Fruit fly (Drosophila melanogaster) whole organism, prepupa: ENCODE data around the gene CG34258.

Source experiments
- Blimp-1 ChIP-seq: fragments of 200-800 bp; sonication (Bioruptor generic); optimal IDR thresholded peaks from 3 replicates; lab custom pipeline; 2017; ENCODE audit warnings: missing biosample characterization, missing genetic modification characterization, mild to moderate bottlenecking, moderate library complexity, missing genetic modification reagents
- CG10631 ChIP-seq: fragments of 200-800 bp; sonication (Bioruptor generic); optimal IDR thresholded peaks from 2 replicates; lab custom pipeline; 2016; ENCODE audit warnings: missing biosample characterization, missing genetic modification characterization
- CG10669 ChIP-seq: fragments of 200-800 bp; sonication (Bioruptor generic); optimal IDR thresholded peaks from 3 replicates; lab custom pipeline; 2018; ENCODE audit warnings: missing biosample characterization, mild to moderate bottlenecking, missing genetic modification characterization, moderate library complexity
- CG11294 ChIP-seq: fragments of 200-800 bp; sonication (Bioruptor generic); IDR thresholded peaks from 2 replicates; pipeline ENCODE4 v1.3.6; 2022; ENCODE audit warnings: missing biosample characterization, missing genetic modification characterization
- CG11762 ChIP-seq: fragments of 200-800 bp; sonication (Bioruptor generic); optimal IDR thresholded peaks from 3 replicates; lab custom pipeline; 2016; ENCODE audit warnings: missing biosample characterization, missing genetic modification characterization; ENCODE audit not compliant: insufficient read depth
- CG11902 ChIP-seq: fragments of 200-800 bp; sonication (Bioruptor generic); optimal IDR thresholded peaks from 3 replicates; lab custom pipeline; 2016; ENCODE audit warnings: missing biosample characterization, missing genetic modification characterization
- CG15336 ChIP-seq: fragments of 200-800 bp; sonication (Bioruptor generic); IDR thresholded peaks from 2 replicates; pipeline ENCODE4 v1.3.6; 2022; ENCODE audit warnings: missing biosample characterization, missing genetic modification characterization
- CG16779 ChIP-seq: fragments of 200-800 bp; sonication (Bioruptor generic); optimal IDR thresholded peaks from 3 replicates; lab custom pipeline; 2017; ENCODE audit warnings: missing biosample characterization, mild to moderate bottlenecking, missing genetic modification characterization
- CG3032 ChIP-seq: fragments of 200-800 bp; optimal IDR thresholded peaks from 2 replicates; lab custom pipeline; 2019; ENCODE audit warnings: missing biosample characterization, mild to moderate bottlenecking, missing genetic modification characterization, moderate library complexity
- CG31627 ChIP-seq: fragments of 200-800 bp; sonication (Bioruptor generic); optimal IDR thresholded peaks from 3 replicates; lab custom pipeline; 2016; ENCODE audit warnings: missing biosample characterization, missing genetic modification characterization
- CG3919 ChIP-seq: fragments of 200-800 bp; sonication (Bioruptor generic); optimal IDR thresholded peaks from 3 replicates; lab custom pipeline; 2016; ENCODE audit warnings: missing biosample characterization, missing genetic modification characterization
- CG6163 ChIP-seq: fragments of 200-800 bp; sonication (Bioruptor generic); IDR thresholded peaks from 3 replicates; pipeline ENCODE4 v1.3.6; 2022; ENCODE audit warnings: missing biosample characterization, missing genetic modification characterization
- CG6276 ChIP-seq: fragments of 200-800 bp; sonication (Bioruptor generic); optimal IDR thresholded peaks from 2 replicates; lab custom pipeline; 2017; ENCODE audit warnings: missing biosample characterization, mild to moderate bottlenecking, missing genetic modification characterization
- CG6792 ChIP-seq: fragments of 200-800 bp; sonication (Bioruptor generic); optimal IDR thresholded peaks from 3 replicates; lab custom pipeline; 2016; ENCODE audit warnings: missing biosample characterization, missing genetic modification characterization
- CG6808 ChIP-seq: fragments of 200-800 bp; sonication (Bioruptor generic); optimal IDR thresholded peaks from 3 replicates; lab custom pipeline; 2017; ENCODE audit warnings: missing biosample characterization, missing genetic modification characterization, mild to moderate bottlenecking, moderate library complexity, missing genetic modification reagents
- CG6854 ChIP-seq: fragments of 200-800 bp; sonication (Bioruptor generic); optimal IDR thresholded peaks from 2 replicates; lab custom pipeline; 2017; ENCODE audit warnings: missing biosample characterization, mild to moderate bottlenecking, missing genetic modification characterization
- CG7368 ChIP-seq: fragments of 200-800 bp; sonication (Bioruptor generic); optimal IDR thresholded peaks from 3 replicates; lab custom pipeline; 2016; ENCODE audit warnings: missing biosample characterization, missing genetic modification characterization
- CG8119 ChIP-seq: fragments of 200-800 bp; sonication (Bioruptor generic); IDR thresholded peaks from 3 replicates; pipeline ENCODE4 v1.3.6; 2022; ENCODE audit warnings: missing biosample characterization, missing genetic modification characterization
- CG9139 ChIP-seq: fragments of 200-800 bp; sonication (Bioruptor generic); optimal IDR thresholded peaks from 3 replicates; lab custom pipeline; 2017; ENCODE audit warnings: missing biosample characterization, mild to moderate bottlenecking, missing genetic modification characterization
- Eip75B ChIP-seq: fragments of 200-800 bp; sonication (Bioruptor generic); optimal IDR thresholded peaks from 3 replicates; lab custom pipeline; 2016; ENCODE audit warnings: missing biosample characterization, missing genetic modification characterization
- Eip78C ChIP-seq: fragments of 200-800 bp; sonication (Bioruptor generic); peaks from one replicate; lab custom pipeline; 2016; ENCODE audit warnings: missing biosample characterization, missing genetic modification characterization
- Eip93F ChIP-seq: fragments of 200-800 bp; sonication (Bioruptor generic); optimal IDR thresholded peaks from 2 replicates; lab custom pipeline; 2016; ENCODE audit warnings: missing biosample characterization, mild to moderate bottlenecking, missing genetic modification characterization
- Ets21C ChIP-seq: fragments of 200-800 bp; sonication (Bioruptor generic); optimal IDR thresholded peaks from 3 replicates; lab custom pipeline; 2016; ENCODE audit warnings: missing biosample characterization, missing genetic modification characterization
- Gug ChIP-seq: fragments of 200-800 bp; sonication (Bioruptor generic); IDR thresholded peaks from 2 replicates; pipeline ENCODE4 v1.3.6; 2022; ENCODE audit warnings: missing biosample characterization, missing genetic modification characterization
- Hr38 ChIP-seq: sonication (Bioruptor generic); optimal IDR thresholded peaks from 2 replicates; lab custom pipeline; 2016; ENCODE audit warnings: missing biosample characterization, missing genetic modification characterization
- Hr39 ChIP-seq: fragments of 200-800 bp; sonication (Bioruptor generic); optimal IDR thresholded peaks from 2 replicates; lab custom pipeline; 2016; ENCODE audit warnings: missing biosample characterization, missing genetic modification characterization
- Hr4 ChIP-seq: fragments of 200-800 bp; sonication (Bioruptor generic); optimal IDR thresholded peaks from 3 replicates; lab custom pipeline; 2016; ENCODE audit warnings: missing biosample characterization, missing genetic modification characterization
- Lpt ChIP-seq: fragments of 200-800 bp; sonication (Bioruptor generic); optimal IDR thresholded peaks from 3 replicates; lab custom pipeline; 2016; ENCODE audit warnings: missing biosample characterization, missing genetic modification characterization
- Met ChIP-seq: fragments of 200-800 bp; sonication (Bioruptor generic); optimal IDR thresholded peaks from 3 replicates; lab custom pipeline; 2016; ENCODE audit warnings: missing biosample characterization, missing genetic modification characterization
- Smox ChIP-seq: fragments of 200-800 bp; sonication (Bioruptor generic); optimal IDR thresholded peaks from 3 replicates; lab custom pipeline; 2016; ENCODE audit warnings: missing biosample characterization, missing genetic modification characterization
- Sox14 ChIP-seq: fragments of 200-800 bp; sonication (Bioruptor generic); optimal IDR thresholded peaks from 3 replicates; lab custom pipeline; 2016; ENCODE audit warnings: missing biosample characterization, missing genetic modification characterization
- Sox15 ChIP-seq: fragments of 200-800 bp; sonication (Bioruptor generic); optimal IDR thresholded peaks from 3 replicates; lab custom pipeline; 2016; ENCODE audit warnings: missing biosample characterization, missing genetic modification characterization
- achi ChIP-seq: fragments of 200-800 bp; sonication (Bioruptor generic); optimal IDR thresholded peaks from 3 replicates; lab custom pipeline; 2016; ENCODE audit warnings: missing biosample characterization, missing genetic modification characterization
- dac ChIP-seq: fragments of 200-800 bp; sonication (Bioruptor generic); optimal IDR thresholded peaks from 2 replicates; lab custom pipeline; 2017; ENCODE audit warnings: missing biosample characterization, mild to moderate bottlenecking, missing genetic modification characterization
- dsx ChIP-seq: fragments of 200-800 bp; optimal IDR thresholded peaks from 3 replicates; lab custom pipeline; 2019; ENCODE audit warnings: missing biosample characterization, mild to moderate bottlenecking, missing genetic modification characterization, moderate library complexity; ENCODE audit not compliant: poor library complexity, severe bottlenecking
- eg ChIP-seq: fragments of 200-800 bp; sonication (Bioruptor generic); IDR thresholded peaks from 3 replicates; pipeline ENCODE4 v1.3.6; 2022; ENCODE audit warnings: missing biosample characterization, missing genetic modification characterization
- esn ChIP-seq: fragments of 200-800 bp; sonication (Bioruptor generic); optimal IDR thresholded peaks from 2 replicates; lab custom pipeline; 2016; ENCODE audit warnings: missing biosample characterization, mild to moderate bottlenecking, missing genetic modification characterization, moderate library complexity
- fd85E ChIP-seq: fragments of 200-800 bp; sonication (Bioruptor generic); optimal IDR thresholded peaks from 3 replicates; lab custom pipeline; 2016; ENCODE audit warnings: missing biosample characterization, missing genetic modification characterization
- fkh ChIP-seq: fragments of 200-800 bp; sonication (Bioruptor generic); optimal IDR thresholded peaks from 3 replicates; lab custom pipeline; 2017; ENCODE audit warnings: missing biosample characterization, mild to moderate bottlenecking, missing genetic modification characterization, moderate library complexity
- lz ChIP-seq: fragments of 200-800 bp; sonication (Bioruptor generic); optimal IDR thresholded peaks from 3 replicates; lab custom pipeline; 2016; ENCODE audit warnings: missing biosample characterization, missing genetic modification characterization
- net ChIP-seq: fragments of 200-800 bp; sonication (Bioruptor generic); optimal IDR thresholded peaks from 3 replicates; lab custom pipeline; 2016; ENCODE audit warnings: missing biosample characterization, missing genetic modification characterization
- pdm3 ChIP-seq: fragments of 200-800 bp; sonication (Bioruptor generic); optimal IDR thresholded peaks from 3 replicates; lab custom pipeline; 2016; ENCODE audit warnings: missing biosample characterization, missing genetic modification characterization
- salr ChIP-seq, 2 experiments: fragments of 200-800 bp; sonication (Bioruptor generic); optimal IDR thresholded peaks; 3 replicates each; lab custom pipeline; 2016 to 2018; ENCODE audit warnings: missing biosample characterization in 2 of 2, missing genetic modification characterization in 2 of 2, mild to moderate bottlenecking in 1 of 2
- spab ChIP-seq: fragments of 200-800 bp; sonication (Bioruptor generic); optimal IDR thresholded peaks from 2 replicates; lab custom pipeline; 2017; ENCODE audit warnings: missing biosample characterization, mild to moderate bottlenecking, missing genetic modification characterization, missing genetic modification reagents
- ss ChIP-seq, 2 experiments: fragments of 200-800 bp; sonication (Bioruptor generic); optimal IDR thresholded peaks; 2 replicates in 1 of 2; 3 replicates in 1 of 2; lab custom pipeline; 2017 to 2018; ENCODE audit warnings: mild to moderate bottlenecking in 2 of 2, missing biosample characterization in 2 of 2, missing genetic modification characterization in 2 of 2, moderate library complexity in 1 of 2
- svp ChIP-seq: fragments of 200-800 bp; sonication (Bioruptor generic); peaks from one replicate; lab custom pipeline; 2016; ENCODE audit warnings: missing biosample characterization, missing genetic modification characterization
- topi ChIP-seq: fragments of 200-800 bp; sonication (Bioruptor generic); optimal IDR thresholded peaks from 3 replicates; lab custom pipeline; 2016; ENCODE audit warnings: missing biosample characterization, missing genetic modification characterization

Gene CG34258

dm6 chr3L:19905427-19905826 is 46.3 kb downstream of the CG34258 start (continued):
- TF ChIP-seq topi (GFP tag; lab: Kevin White, UChicago): peak; percentile 26
- TF ChIP-seq Met (GFP tag; lab: Kevin White, UChicago): peak; percentile 59
- TF ChIP-seq CG10669 (GFP tag; lab: Kevin White, UChicago): peak; percentile 23
- TF ChIP-seq CG6276 (GFP tag; lab: Kevin White, UChicago): peak; percentile 19
- TF ChIP-seq CG6808: no peak
- peak; percentile 38 for TF ChIP-seq Hr39 (GFP tag; lab: Kevin White, UChicago)
- TF ChIP-seq CG6792: peak; percentile 17
- no peak for TF ChIP-seq spab
- TF ChIP-seq CG15336 (GFP tag; lab: Robert Waterston, UW): peak; percentile 74
- no peak for TF ChIP-seq CG11762 (GFP tag; lab: Kevin White, UChicago)
- peak; percentile 45 for TF ChIP-seq esn (GFP tag; lab: Kevin White, UChicago)
- TF ChIP-seq salr (GFP tag; optimal IDR thresholded peaks at IDR 0.05; lab: Kevin White, UChicago): peak in 1 of 2 experiments; percentile 55
- peak; percentile 39 for TF ChIP-seq Lpt (GFP tag; lab: Kevin White, UChicago)
- no peak for TF ChIP-seq Ets21C
- TF ChIP-seq Eip75B (GFP tag; lab: Kevin White, UChicago): no peak
- no peak for TF ChIP-seq fd85E (GFP tag; lab: Kevin White, UChicago)
- peak; percentile 65 for TF ChIP-seq CG6163 (GFP tag; lab: Robert Waterston, UW)
- peak; percentile 70 for TF ChIP-seq Hr4
- no peak for TF ChIP-seq Gug (GFP tag; lab: Robert Waterston, UW)
- no peak for TF ChIP-seq CG6854 (GFP tag; lab: Kevin White, UChicago)

- no peak for TF ChIP-seq CG6276 (GFP tag; lab: Kevin White, UChicago)
- no peak for TF ChIP-seq achi
- TF ChIP-seq Smox (GFP tag; lab: Kevin White, UChicago): no peak
- peak; percentile 20 for TF ChIP-seq fkh (GFP tag; lab: Kevin White, UChicago)
- TF ChIP-seq CG8119 (GFP tag; lab: Robert Waterston, UW): peak; percentile 45; the same call in 1 of the 3 replicates
- no peak for TF ChIP-seq CG6808
- peak; percentile 1 for TF ChIP-seq CG16779 (tag; lab: Kevin White, UChicago)
- TF ChIP-seq CG10631 (GFP tag; lab: Kevin White, UChicago): no peak
- TF ChIP-seq eg (GFP tag; lab: Robert Waterston, UW): no peak
- TF ChIP-seq CG11762 (GFP tag; lab: Kevin White, UChicago): no peak
- peak; percentile 2 for TF ChIP-seq dsx (GFP tag; lab: Kevin White, UChicago)
- no peak for TF ChIP-seq fd85E (GFP tag; lab: Kevin White, UChicago)
- TF ChIP-seq net (GFP tag; lab: Kevin White, UChicago): no peak
- TF ChIP-seq Gug (GFP tag; lab: Robert Waterston, UW): no peak
- no peak for TF ChIP-seq CG3919
- TF ChIP-seq Hr38 (GFP tag; lab: Kevin White, UChicago): no peak
- no peak for TF ChIP-seq CG31627
- TF ChIP-seq pdm3: no peak
- TF ChIP-seq svp (GFP tag; lab: Kevin White, UChicago): no peak
- peak; percentile 19 to 29 for TF ChIP-seq ss (GFP tag; optimal IDR thresholded peaks at IDR 0.05; lab: Kevin White, UChicago)
- no peak for TF ChIP-seq lz (GFP tag; lab: Kevin White, UChicago)
- no peak for TF ChIP-seq Lpt (GFP tag; lab: Kevin White, UChicago)
- TF ChIP-seq Sox14: no peak
- TF ChIP-seq spab: no peak
- no peak for TF ChIP-seq Ets21C
- no peak for TF ChIP-seq CG9139 (GFP tag; lab: Kevin White, UChicago)
- no peak for TF ChIP-seq Blimp-1 (GFP tag; lab: Kevin White, UChicago)
- no peak for TF ChIP-seq CG3032 (tag; lab: Kevin White, UChicago)
- peak; percentile 14 for TF ChIP-seq Eip78C (GFP tag; lab: Kevin White, UChicago)
- TF ChIP-seq esn (GFP tag; lab: Kevin White, UChicago): no peak
- no peak for TF ChIP-seq CG6854 (GFP tag; lab: Kevin White, UChicago)
- TF ChIP-seq CG11902 (GFP tag; lab: Kevin White, UChicago): no peak
- TF ChIP-seq CG6792: no peak
- TF ChIP-seq CG7368 (GFP tag; lab: Kevin White, UChicago): no peak
- TF ChIP-seq CG11294: no peak
- no peak for TF ChIP-seq salr (GFP tag; optimal IDR thresholded peaks at IDR 0.05; lab: Kevin White, UChicago)
- no peak for TF ChIP-seq Eip75B (GFP tag; lab: Kevin White, UChicago)
- TF ChIP-seq dac: no peak
- TF ChIP-seq Sox15 (GFP tag; lab: Kevin White, UChicago): no peak
- no peak for TF ChIP-seq Eip93F (GFP tag; lab: Kevin White, UChicago)
Observed at dm6 chr3L:19904411-19905135, 47.2 kb downstream of the CG34258 start.
